Fruit fly (Drosophila melanogaster): ENCODE measurements around the gene w-cup.
A peak's percentile ranks its signal among the peaks of the same experiment; 100 is the strongest.

w-cup gene

dm6 chr2L:10577692-10578091 is at the start of gene w-cup:
TSS of gene w-cup (minus strand) at chr2L:10577792.
- TF ChIP-seq sv (GFP tag; optimal IDR thresholded peaks at IDR 0.05) (no peak), dsf (GFP tag; optimal IDR thresholded peaks at IDR 0.05; ENCODE audit: borderline replicate concordance) (no peak), psq (GFP tag; optimal IDR thresholded peaks at IDR 0.05) (no peak), foxo (GFP tag; optimal IDR thresholded peaks at IDR 0.05) (no peak), brk (GFP tag; optimal IDR thresholded peaks at IDR 0.05) (no peak), Dfd (GFP tag; optimal IDR thresholded peaks at IDR 0.05) (no peak), Mio (GFP tag; optimal IDR thresholded peaks at IDR 0.05) (no peak), Rel (GFP tag; optimal IDR thresholded peaks at IDR 0.05) (no peak), Rel (tag; optimal IDR thresholded peaks at IDR 0.05) (no peak), fru (GFP tag; optimal IDR thresholded peaks at IDR 0.05) (no peak), Hnf4 (GFP tag; optimal IDR thresholded peaks at IDR 0.05) (no peak), dl (GFP tag; optimal IDR thresholded peaks at IDR 0.05; ENCODE audit: insufficient read depth in 1 of 2, partially characterized antibody in 2 of 2) (no peak)

- TF ChIP-seq N (GFP tag; optimal IDR thresholded peaks at IDR 0.05) = no peak
Measured at dm6 chr2L:10625935-10626334, 48.3 kb upstream of the w-cup start.

- TF ChIP-seq h (GFP tag; optimal IDR thresholded peaks at IDR 0.05) (peak; percentile 63), brk (GFP tag; optimal IDR thresholded peaks at IDR 0.05) (no peak), rgr (GFP tag; optimal IDR thresholded peaks at IDR 0.05) (peak; percentile 48), OdsH (GFP tag; optimal IDR thresholded peaks at IDR 0.05) (peak; percentile 50), fru (GFP tag; optimal IDR thresholded peaks at IDR 0.05) (peak; percentile 43), psq (GFP tag; optimal IDR thresholded peaks at IDR 0.05) (peak; percentile 12), Hnf4 (GFP tag; optimal IDR thresholded peaks at IDR 0.05) (peak; percentile 24), CG9705 (GFP tag; optimal IDR thresholded peaks at IDR 0.05) (no peak), dmrt93B (GFP tag; optimal IDR thresholded peaks at IDR 0.05) (peak; percentile 12), HLH106 (tag; optimal IDR thresholded peaks at IDR 0.05) (peak; percentile 10), Vsx2 (GFP tag; optimal IDR thresholded peaks at IDR 0.05; ENCODE audit: partially characterized antibody) (no peak), br (GFP tag; optimal IDR thresholded peaks at IDR 0.05) (peak; percentile 43), tai (GFP tag; optimal IDR thresholded peaks at IDR 0.05) (no peak), foxo (GFP tag; optimal IDR thresholded peaks at IDR 0.05) (peak in 1 of 2 experiments; percentile 34), ey (GFP tag; optimal IDR thresholded peaks at IDR 0.05) (peak; percentile 54), GATAd (GFP tag; optimal IDR thresholded peaks at IDR 0.05) (no peak)
Measured at dm6 chr2L:10616767-10617166, 39.2 kb upstream of the w-cup start.

dm6 chr2L:10615889-10616288 is 38.3 kb upstream of the w-cup start:
- peak; percentile 68 for TF ChIP-seq h (GFP tag; optimal IDR thresholded peaks at IDR 0.05)
- TF ChIP-seq Sp1 (GFP tag; optimal IDR thresholded peaks at IDR 0.05) = peak; percentile 75
- TF ChIP-seq dmrt93B (GFP tag; optimal IDR thresholded peaks at IDR 0.05) = peak; percentile 59
- TF ChIP-seq rgr (GFP tag; optimal IDR thresholded peaks at IDR 0.05) = peak; percentile 66
- TF ChIP-seq Dfd (GFP tag; optimal IDR thresholded peaks at IDR 0.05) = no peak
- TF ChIP-seq sv (GFP tag; optimal IDR thresholded peaks at IDR 0.05) = no peak
- TF ChIP-seq CG32264 (GFP tag; optimal IDR thresholded peaks at IDR 0.05) = no peak
- TF ChIP-seq brk (GFP tag; optimal IDR thresholded peaks at IDR 0.05) = no peak
- TF ChIP-seq Myc (optimal IDR thresholded peaks at IDR 0.05) = no peak
- peak; percentile 70 for TF ChIP-seq ey (GFP tag; optimal IDR thresholded peaks at IDR 0.05)
- TF ChIP-seq Abd-B (GFP tag; optimal IDR thresholded peaks at IDR 0.05) = no peak
- TF ChIP-seq CG9705 (GFP tag; optimal IDR thresholded peaks at IDR 0.05) = peak; percentile 46
- TF ChIP-seq usp (GFP tag; optimal IDR thresholded peaks at IDR 0.05) = no peak
- no peak for TF ChIP-seq dsf (GFP tag; optimal IDR thresholded peaks at IDR 0.05; ENCODE audit: borderline replicate concordance)
- TF ChIP-seq foxo (GFP tag; optimal IDR thresholded peaks at IDR 0.05) = peak in 1 of 2 experiments; percentile 66
- TF ChIP-seq fru (GFP tag; optimal IDR thresholded peaks at IDR 0.05) = peak; percentile 73
- no peak for TF ChIP-seq Dif (GFP tag; optimal IDR thresholded peaks at IDR 0.05; ENCODE audit: partially characterized antibody)
- TF ChIP-seq jim (GFP tag; optimal IDR thresholded peaks at IDR 0.05) = no peak
- peak; percentile 76 for TF ChIP-seq HLH106 (tag; optimal IDR thresholded peaks at IDR 0.05)
- peak; percentile 58 for TF ChIP-seq psq (GFP tag; optimal IDR thresholded peaks at IDR 0.05)
- TF ChIP-seq OdsH (GFP tag; optimal IDR thresholded peaks at IDR 0.05) = peak; percentile 74
- TF ChIP-seq dl (GFP tag; optimal IDR thresholded peaks at IDR 0.05; ENCODE audit: insufficient read depth in 1 of 2, partially characterized antibody in 2 of 2) = no peak
- TF ChIP-seq woc (GFP tag; optimal IDR thresholded peaks at IDR 0.05) = peak; percentile 16
- no peak for TF ChIP-seq GATAd (GFP tag; optimal IDR thresholded peaks at IDR 0.05)
- no peak for TF ChIP-seq Vsx2 (GFP tag; optimal IDR thresholded peaks at IDR 0.05; ENCODE audit: partially characterized antibody)
- no peak for TF ChIP-seq pan (optimal IDR thresholded peaks at IDR 0.05)
- TF ChIP-seq Mio (GFP tag; optimal IDR thresholded peaks at IDR 0.05) = no peak
- TF ChIP-seq Jra (GFP tag; optimal IDR thresholded peaks at IDR 0.05) = peak; percentile 10
- no peak for TF ChIP-seq Rel (GFP tag; optimal IDR thresholded peaks at IDR 0.05)
- peak; percentile 7 for TF ChIP-seq Rel (tag; optimal IDR thresholded peaks at IDR 0.05)
- TF ChIP-seq tai (GFP tag; optimal IDR thresholded peaks at IDR 0.05) = no peak
- TF ChIP-seq br (GFP tag; optimal IDR thresholded peaks at IDR 0.05) = peak; percentile 70
- no peak for TF ChIP-seq Hr83 (GFP tag; optimal IDR thresholded peaks at IDR 0.05; ENCODE audit: poor library complexity, severe bottlenecking)
- no peak for TF ChIP-seq CrebA (GFP tag; optimal IDR thresholded peaks at IDR 0.05; ENCODE audit: borderline replicate concordance)
- no peak for TF ChIP-seq N (GFP tag; optimal IDR thresholded peaks at IDR 0.05)
- TF ChIP-seq Hnf4 (GFP tag; optimal IDR thresholded peaks at IDR 0.05) = peak; percentile 16
- no peak for TF ChIP-seq lola (GFP tag; optimal IDR thresholded peaks at IDR 0.05)
- no peak for TF ChIP-seq Hr78 (GFP tag; optimal IDR thresholded peaks at IDR 0.05)
- TF ChIP-seq sage (GFP tag; optimal IDR thresholded peaks at IDR 0.05) = no peak
